Fruit fly (Drosophila melanogaster): ENCODE data around the gene CG34367.
A peak's percentile ranks its signal among the peaks of the same experiment; 100 is the strongest.

Gene CG34367

DNA sequence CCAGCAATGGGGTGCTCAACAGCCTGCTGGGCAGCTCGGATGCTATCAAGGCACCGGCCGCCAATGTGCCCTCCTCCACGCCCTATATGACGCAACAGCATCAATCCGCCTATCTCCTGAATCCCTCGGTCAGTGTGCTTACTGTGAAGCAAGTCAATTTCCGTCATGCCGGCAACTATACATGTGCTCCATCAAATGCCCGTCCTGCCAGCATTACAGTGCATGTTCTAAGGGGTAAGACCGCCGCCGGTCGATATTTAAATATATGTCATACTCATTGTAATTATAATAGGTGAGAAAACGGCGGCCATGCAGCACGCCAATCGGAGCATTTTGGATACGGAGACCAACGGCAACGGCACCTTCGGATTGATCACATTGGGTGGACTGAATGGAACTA is 24.9 kb upstream of the CG34367 start:
- no peak for TF ChIP-seq CG8478 (optimal IDR thresholded peaks at IDR 0.05)
- no peak for TF ChIP-seq EcR (GFP tag; optimal IDR thresholded peaks at IDR 0.05)
- TF ChIP-seq Dll (optimal IDR thresholded peaks at IDR 0.05) = no peak
- no peak for TF ChIP-seq usp (GFP tag; optimal IDR thresholded peaks at IDR 0.05)

DNA sequence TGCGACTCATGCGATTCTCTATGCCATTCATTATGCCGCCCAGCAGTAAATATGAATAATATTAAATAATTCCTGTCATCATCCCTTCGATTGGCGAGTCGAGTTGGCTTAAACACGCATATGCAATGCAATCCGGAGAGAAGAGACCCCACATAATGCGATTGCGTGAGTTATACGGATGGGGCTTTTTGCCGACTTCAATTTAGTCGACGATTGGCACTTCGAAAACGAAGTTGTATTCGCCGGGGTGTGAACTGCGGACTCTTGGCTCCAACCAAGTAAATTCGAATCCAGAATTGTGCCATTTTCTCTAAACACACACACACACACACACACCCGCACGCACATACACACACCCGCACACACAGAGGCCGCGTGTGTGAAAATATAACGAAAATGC is 22.6 kb upstream of the CG34367 start:
- TF ChIP-seq usp (GFP tag; optimal IDR thresholded peaks at IDR 0.05) (no peak), pan (optimal IDR thresholded peaks at IDR 0.05) (peak; percentile 2)

DNA sequence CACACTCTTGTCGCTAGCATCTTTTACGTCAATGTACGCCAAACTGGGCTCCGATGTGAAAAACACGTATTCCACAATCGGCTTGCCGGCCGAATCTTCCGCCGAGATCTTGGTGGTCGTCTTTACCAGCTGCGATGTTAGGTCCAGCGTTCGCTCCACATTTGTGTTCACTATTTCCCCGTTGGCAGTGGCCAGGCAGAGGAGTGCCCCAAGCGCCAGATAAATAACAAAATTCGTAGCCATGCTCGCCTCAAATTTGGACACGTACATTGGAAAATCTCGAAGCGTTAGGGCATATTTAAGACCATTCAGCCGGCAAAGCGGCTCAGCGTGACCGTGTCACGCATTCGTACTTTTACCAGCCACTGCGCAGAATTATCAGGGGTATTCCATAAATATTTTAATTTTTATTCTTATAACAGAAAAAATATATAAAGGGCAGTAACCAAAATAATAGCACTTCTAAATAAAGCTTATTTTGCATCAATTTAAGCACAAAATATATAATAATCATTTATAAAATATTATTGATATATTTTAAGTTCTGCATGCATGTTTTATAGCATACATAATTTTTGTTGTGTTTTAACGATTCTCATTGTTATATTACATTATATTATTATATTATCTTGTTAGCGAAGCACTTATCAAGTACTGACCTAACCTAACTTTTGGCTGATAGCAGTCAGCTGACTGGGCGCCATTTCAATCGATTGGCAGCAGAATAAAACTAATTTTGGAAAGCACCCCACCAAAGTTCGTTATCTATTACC is 21.9 kb upstream of the CG34367 start, which contains the start of the genes CG33303 and dpr19:
CG33303 (minus strand) TSS at position 294 of the 773 bp plus-strand sequence.
dpr19 (plus strand) TSS at position 705 of the 773 bp plus-strand sequence.
- TF ChIP-seq Dll (optimal IDR thresholded peaks at IDR 0.05) (no peak), pan (optimal IDR thresholded peaks at IDR 0.05) (peak; percentile 21), CG8478 (optimal IDR thresholded peaks at IDR 0.05) (no peak)

DNA sequence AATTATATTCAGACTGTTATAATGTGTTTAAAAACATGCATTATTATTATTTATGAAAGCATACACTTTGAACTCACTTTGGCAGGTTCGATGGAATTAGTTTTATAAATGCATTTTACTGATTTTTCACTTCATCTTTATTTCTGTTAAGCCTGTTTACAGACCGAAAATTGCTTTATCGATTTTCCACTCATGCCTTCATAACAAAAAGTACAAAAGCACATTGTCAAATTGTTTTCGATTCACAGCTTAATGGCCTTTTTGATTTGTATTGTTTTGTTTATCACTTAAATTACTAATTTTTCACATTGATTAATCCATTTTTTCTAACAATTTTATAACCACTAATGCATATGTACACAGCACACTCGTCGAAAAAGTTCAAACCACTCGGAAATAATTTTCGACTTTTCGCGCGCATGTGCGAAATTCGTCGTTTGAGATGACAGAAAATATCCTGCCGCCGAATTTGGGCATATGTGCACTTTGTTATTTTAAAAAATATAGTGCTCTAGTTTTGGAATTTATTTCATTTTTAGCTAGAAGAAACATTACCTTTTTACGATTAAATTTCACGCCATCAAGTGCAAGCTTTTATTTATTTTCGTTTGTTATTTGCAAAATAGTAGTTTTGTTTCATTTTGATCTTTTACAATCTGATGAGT is 20.0 kb upstream of the CG34367 start, which contains the start of gene rho-5:
rho-5 (minus strand) TSS at position 296 of the 665 bp plus-strand sequence.
- TF ChIP-seq pan (optimal IDR thresholded peaks at IDR 0.05) = no peak
- no peak for TF ChIP-seq psq (optimal IDR thresholded peaks at IDR 0.05)
- no peak for TF ChIP-seq EcR (GFP tag; optimal IDR thresholded peaks at IDR 0.05)
- no peak for TF ChIP-seq usp (GFP tag; optimal IDR thresholded peaks at IDR 0.05)
- TF ChIP-seq CG8478 (optimal IDR thresholded peaks at IDR 0.05) = no peak
- no peak for TF ChIP-seq Dll (optimal IDR thresholded peaks at IDR 0.05)

DNA sequence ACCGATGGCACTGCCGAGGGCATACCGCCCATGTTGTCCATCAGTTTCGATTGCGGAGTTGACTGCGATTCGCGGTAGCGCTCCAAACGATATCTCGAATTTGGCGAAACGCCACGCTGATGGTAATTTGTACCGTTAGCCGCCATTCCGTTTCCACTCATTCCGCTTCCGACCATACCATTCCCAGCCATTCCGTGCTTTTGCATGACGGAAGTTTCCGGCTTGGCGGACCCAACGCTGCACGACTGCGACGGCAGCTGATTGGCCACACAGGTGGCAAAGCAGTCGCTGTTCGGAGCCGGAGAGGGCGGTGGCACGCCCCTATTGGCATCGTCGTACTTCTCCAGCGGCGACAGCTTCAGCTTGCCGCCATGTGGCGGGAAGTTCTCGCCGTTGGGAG is 18.6 kb upstream of the CG34367 start:
- TF ChIP-seq EcR (GFP tag; optimal IDR thresholded peaks at IDR 0.05) (no peak), Dll (optimal IDR thresholded peaks at IDR 0.05) (no peak), pan (optimal IDR thresholded peaks at IDR 0.05) (no peak), CG8478 (optimal IDR thresholded peaks at IDR 0.05) (no peak), psq (optimal IDR thresholded peaks at IDR 0.05) (no peak), usp (GFP tag; optimal IDR thresholded peaks at IDR 0.05) (no peak)

DNA sequence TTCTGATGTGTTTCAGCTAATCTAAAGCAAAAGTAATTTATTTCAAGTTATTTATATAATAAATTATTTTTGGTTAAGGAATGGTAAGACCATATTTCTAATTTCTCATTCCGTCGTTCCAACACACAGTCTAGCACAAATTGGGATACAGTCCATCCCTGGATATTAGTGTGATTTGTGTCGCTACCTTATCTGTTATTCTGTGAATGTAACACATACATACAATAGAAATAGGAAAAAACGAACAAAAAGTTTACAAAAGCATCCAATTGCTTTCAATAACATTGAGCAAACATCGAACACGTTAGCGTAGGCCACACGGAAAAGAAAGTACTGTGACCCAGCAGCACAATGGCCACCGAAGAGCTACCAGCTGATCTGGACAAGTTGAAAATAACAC is 12.8 kb upstream of the CG34367 start, which contains the start of gene CG5056:
CG5056 (plus strand) TSS at position 168 of the 400 bp plus-strand sequence.
- TF ChIP-seq pan (optimal IDR thresholded peaks at IDR 0.05) (no peak), psq (optimal IDR thresholded peaks at IDR 0.05) (no peak), EcR (GFP tag; optimal IDR thresholded peaks at IDR 0.05) (no peak), CG8478 (optimal IDR thresholded peaks at IDR 0.05) (no peak), usp (GFP tag; optimal IDR thresholded peaks at IDR 0.05) (no peak), Dll (optimal IDR thresholded peaks at IDR 0.05) (no peak)

DNA sequence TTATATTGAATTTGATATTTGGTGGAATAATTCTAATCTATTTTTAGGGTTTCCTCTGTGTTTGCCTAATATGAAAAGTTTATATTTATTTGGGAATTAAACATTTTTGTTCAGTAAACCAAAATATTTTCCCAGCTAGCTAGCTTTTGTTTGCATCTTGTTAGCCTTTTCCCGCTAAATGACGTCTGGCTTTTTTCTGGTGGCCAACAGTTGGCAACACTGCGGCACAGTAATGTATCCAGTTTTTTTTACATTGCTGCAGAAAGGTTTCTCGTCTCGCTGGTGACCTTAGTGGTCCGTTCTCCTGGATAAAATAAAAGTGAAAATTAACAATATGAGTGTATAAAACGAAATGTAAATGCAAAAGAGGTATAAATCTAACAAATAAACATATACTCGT is 10.5 kb upstream of the CG34367 start, which contains the start of gene lft:
lft (plus strand) TSS at position 243 of the 400 bp plus-strand sequence.
- TF ChIP-seq psq (optimal IDR thresholded peaks at IDR 0.05) = no peak
- TF ChIP-seq Dll (optimal IDR thresholded peaks at IDR 0.05) = no peak
- no peak for TF ChIP-seq pan (optimal IDR thresholded peaks at IDR 0.05)
- TF ChIP-seq CG8478 (optimal IDR thresholded peaks at IDR 0.05) = no peak
- no peak for TF ChIP-seq EcR (GFP tag; optimal IDR thresholded peaks at IDR 0.05)
- no peak for TF ChIP-seq usp (GFP tag; optimal IDR thresholded peaks at IDR 0.05)

DNA sequence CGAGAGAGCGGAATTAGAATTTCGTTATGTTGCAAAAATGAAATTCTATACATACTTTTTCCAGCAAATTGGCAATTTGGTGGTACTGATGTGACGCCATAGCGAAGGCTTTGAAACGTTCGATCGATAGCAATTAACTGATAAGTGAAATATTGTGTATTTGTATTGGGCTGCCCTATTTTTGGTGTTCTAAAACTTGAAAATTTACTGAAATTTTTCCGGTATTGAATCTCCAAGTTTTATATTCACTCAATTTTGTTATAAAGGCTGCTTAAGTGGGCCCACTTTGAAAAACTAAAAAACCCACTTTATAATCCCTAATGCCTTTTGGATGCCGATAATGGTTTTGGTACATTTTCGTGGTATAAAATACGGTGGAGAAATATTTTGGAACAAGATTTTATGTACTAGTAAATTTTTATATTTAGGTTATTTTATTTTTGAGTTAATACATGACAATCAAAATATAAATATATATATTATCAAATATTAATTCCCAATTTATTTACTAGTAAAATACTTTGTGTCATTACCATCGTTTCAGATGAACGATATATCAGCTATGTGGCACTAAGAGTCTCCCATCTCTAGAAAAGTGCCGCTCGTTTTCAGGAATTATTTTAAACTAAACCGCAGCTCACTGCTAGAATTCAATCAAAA is 8.8 kb upstream of the CG34367 start, which contains the start of the genes Cand1 and pim:
Cand1 (minus strand) TSS at position 300 of the 660 bp plus-strand sequence.
pim (plus strand) TSS at position 582 of the 660 bp plus-strand sequence.
- TF ChIP-seq usp (GFP tag; optimal IDR thresholded peaks at IDR 0.05) (no peak), Dll (optimal IDR thresholded peaks at IDR 0.05) (no peak), psq (optimal IDR thresholded peaks at IDR 0.05) (no peak)

DNA sequence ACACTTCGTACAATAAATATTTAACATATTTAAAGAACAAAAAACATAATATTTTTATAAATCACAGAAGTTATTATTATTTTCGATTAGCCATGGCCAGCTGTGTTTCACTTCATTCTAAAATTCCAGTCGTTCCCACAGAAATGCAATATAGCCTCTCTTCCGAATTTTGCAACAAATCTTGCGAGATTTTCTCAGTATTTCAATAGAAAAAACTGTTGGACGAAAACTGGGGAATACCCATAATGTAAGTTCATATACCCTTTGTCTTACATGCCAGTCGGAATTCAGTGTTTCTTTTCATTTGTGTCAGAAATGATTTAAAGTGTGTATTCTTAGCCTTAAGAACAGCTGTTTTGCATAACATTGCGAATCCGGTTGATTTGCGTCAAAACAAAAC is 2.8 kb upstream of the CG34367 start, which contains the start of the genes CtsL4 and ClpP:
CtsL4 (minus strand) TSS at position 90 of the 400 bp plus-strand sequence.
ClpP (plus strand) TSS at position 288 of the 400 bp plus-strand sequence.
- TF ChIP-seq usp (GFP tag; optimal IDR thresholded peaks at IDR 0.05) (no peak), CG8478 (optimal IDR thresholded peaks at IDR 0.05) (no peak), EcR (GFP tag; optimal IDR thresholded peaks at IDR 0.05) (no peak), pan (optimal IDR thresholded peaks at IDR 0.05) (no peak), Dll (optimal IDR thresholded peaks at IDR 0.05) (no peak), psq (optimal IDR thresholded peaks at IDR 0.05) (no peak)

DNA sequence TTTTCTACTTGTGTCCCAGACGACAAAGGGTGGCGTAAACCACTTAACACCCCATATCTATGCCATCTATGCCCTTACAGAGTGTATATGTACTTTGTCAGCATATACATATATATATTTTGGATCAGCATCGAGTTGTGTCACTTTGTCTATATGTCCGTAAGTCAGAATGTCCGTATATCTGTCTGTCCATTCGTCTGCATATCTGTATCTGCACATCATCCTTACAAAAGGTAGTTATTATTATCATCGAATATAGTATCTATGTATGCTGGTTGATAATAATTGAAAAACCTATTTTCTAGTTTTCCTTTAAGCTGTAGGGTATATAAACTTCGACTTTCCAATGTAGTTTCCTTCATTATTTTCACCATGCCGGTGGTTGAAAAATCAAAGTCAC is 2.6 kb downstream of the CG34367 start:
- TF ChIP-seq pan (optimal IDR thresholded peaks at IDR 0.05) = no peak
- no peak for TF ChIP-seq Dll (optimal IDR thresholded peaks at IDR 0.05)
- TF ChIP-seq EcR (GFP tag; optimal IDR thresholded peaks at IDR 0.05) = no peak
- no peak for TF ChIP-seq psq (optimal IDR thresholded peaks at IDR 0.05)
- no peak for TF ChIP-seq usp (GFP tag; optimal IDR thresholded peaks at IDR 0.05)
- no peak for TF ChIP-seq CG8478 (optimal IDR thresholded peaks at IDR 0.05)

DNA sequence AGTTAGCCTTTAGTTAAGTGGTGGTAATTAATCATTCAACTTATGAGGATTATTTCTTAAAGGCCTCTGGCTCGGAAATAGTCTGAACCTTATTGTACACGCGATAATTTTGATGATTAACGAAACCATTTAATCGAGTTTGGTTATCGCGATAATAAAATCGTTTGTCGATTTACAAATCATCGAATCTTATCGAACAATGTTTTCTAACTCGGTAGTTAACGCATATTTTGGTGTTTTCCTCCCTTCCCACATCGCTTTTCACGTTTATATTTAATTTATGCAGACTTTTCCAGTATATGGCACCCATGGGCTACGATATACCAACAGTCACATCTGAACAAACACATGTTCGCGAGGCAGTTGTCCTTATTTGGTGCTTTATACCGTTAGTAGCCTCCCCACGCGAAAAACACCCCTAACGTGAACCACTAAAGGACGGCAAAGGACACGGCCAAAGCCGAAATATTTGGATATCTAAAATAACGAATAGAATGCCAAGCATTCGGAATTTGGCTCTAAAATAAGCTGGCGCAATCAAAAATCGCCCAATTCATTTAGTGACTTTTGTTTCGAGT is 9.6 kb downstream of the CG34367 start, which contains the start of gene Frmd5:
Frmd5 (plus strand) TSS at position 414 of the 578 bp plus-strand sequence.
- TF ChIP-seq usp (GFP tag; optimal IDR thresholded peaks at IDR 0.05) (no peak), psq (optimal IDR thresholded peaks at IDR 0.05) (no peak), Dll (optimal IDR thresholded peaks at IDR 0.05) (no peak), pan (optimal IDR thresholded peaks at IDR 0.05) (no peak)
